Fruit fly (Drosophila melanogaster): ENCODE data around the gene RasGAP1.

Gene RasGAP1

DNA sequence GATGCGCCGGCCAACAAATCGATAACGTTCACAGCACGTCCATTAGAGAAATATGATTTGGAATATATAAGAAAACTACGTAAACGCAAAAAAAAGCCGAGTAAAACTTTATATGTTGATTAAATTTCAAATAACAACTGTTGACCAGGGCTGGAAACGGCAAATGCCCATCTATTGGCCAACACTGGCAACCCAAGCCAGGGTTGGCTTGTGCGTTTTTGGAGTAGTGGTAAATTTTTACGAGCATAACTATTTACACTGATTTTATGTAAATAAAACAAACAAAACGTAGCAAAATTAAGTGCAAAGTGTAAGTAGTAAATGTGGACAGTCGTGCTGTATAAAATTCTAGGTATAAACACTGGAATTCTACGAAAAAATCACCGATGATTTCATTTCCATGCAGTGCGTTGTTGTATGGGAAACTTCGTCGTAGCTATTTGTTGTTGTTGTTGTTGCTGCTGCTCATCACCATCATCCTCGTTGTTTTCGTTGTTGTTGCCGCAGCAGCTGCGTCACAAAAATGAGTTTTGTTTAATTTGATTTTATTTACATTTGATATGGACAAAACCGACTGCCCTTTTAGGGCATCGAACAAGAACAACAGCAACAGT, 44.1 kb upstream of the RasGAP1 start, which contains the start of gene nudE (continued):
- TF ChIP-seq run (tag; optimal IDR thresholded peaks at IDR 0.05), result no peak
- TF ChIP-seq Antp (GFP tag; optimal IDR thresholded peaks at IDR 0.05), result peak; percentile 60
- TF ChIP-seq her (GFP tag; optimal IDR thresholded peaks at IDR 0.05), result peak; percentile 12
- no peak for TF ChIP-seq CG10321 (GFP tag; IDR thresholded peaks at IDR 0.05)
- no peak for TF ChIP-seq CG14965 (GFP tag; optimal IDR thresholded peaks at IDR 0.05; ENCODE audit: borderline replicate concordance)
- TF ChIP-seq CG8478 (optimal IDR thresholded peaks at IDR 0.05), result no peak
- peak; percentile 55 for TF ChIP-seq lab (GFP tag; optimal IDR thresholded peaks at IDR 0.05)
- TF ChIP-seq nom (GFP tag; optimal IDR thresholded peaks at IDR 0.05), result no peak
- 0 out of 2 replicates have a peak, but pooled peaks have one; percentile 11 for TF ChIP-seq Rx (GFP tag; IDR thresholded peaks at IDR 0.05)
- TF ChIP-seq CG16815 (GFP tag; optimal IDR thresholded peaks at IDR 0.05), result no peak
- no peak for TF ChIP-seq exex (tag; optimal IDR thresholded peaks at IDR 0.05)
- peak; percentile 8 for TF ChIP-seq Dek (tag; optimal IDR thresholded peaks at IDR 0.05)
- no peak for TF ChIP-seq Hmx (GFP tag; optimal IDR thresholded peaks at IDR 0.05)
- no peak for TF ChIP-seq CG8765 (GFP tag; IDR thresholded peaks at IDR 0.05)
- peak; percentile 11 for TF ChIP-seq cg (GFP tag; optimal IDR thresholded peaks at IDR 0.05)
- TF ChIP-seq sug (tag; optimal IDR thresholded peaks at IDR 0.05), result peak; percentile 12
- peak; percentile 16 for TF ChIP-seq gem (tag; optimal IDR thresholded peaks at IDR 0.05)
- peak in 1 of 2 experiments; percentile 18 for TF ChIP-seq Pdp1 (GFP tag; optimal IDR thresholded peaks at IDR 0.05)
- TF ChIP-seq ftz-f1 (GFP tag; optimal IDR thresholded peaks at IDR 0.05), result no peak
- peak; percentile 26 for TF ChIP-seq jumu (GFP tag; optimal IDR thresholded peaks at IDR 0.05)
- TF ChIP-seq Myb (GFP tag; optimal IDR thresholded peaks at IDR 0.05), result peak; percentile 98
- TF ChIP-seq Scr (GFP tag; IDR thresholded peaks at IDR 0.05; ENCODE audit: partially characterized antibody), result peak; percentile 29; the same call in 1 of the 2 replicates
- no peak for TF ChIP-seq sr (GFP tag; IDR thresholded peaks at IDR 0.05)
- peak; percentile 91 for TF ChIP-seq Med (GFP tag)
- TF ChIP-seq CG31365 (tag; optimal IDR thresholded peaks at IDR 0.05), result no peak
- no peak for TF ChIP-seq Hr3 (GFP tag; optimal IDR thresholded peaks at IDR 0.05)
- TF ChIP-seq CG4282 (GFP tag; optimal IDR thresholded peaks at IDR 0.05), result peak; percentile 50
- peak; percentile 48 for TF ChIP-seq kah (GFP tag; optimal IDR thresholded peaks at IDR 0.05)
- no peak for TF ChIP-seq cwo (GFP tag; optimal IDR thresholded peaks at IDR 0.05)
- TF ChIP-seq ham (GFP tag; IDR thresholded peaks at IDR 0.05), result no peak
- no peak for TF ChIP-seq ATbp (GFP tag; optimal IDR thresholded peaks at IDR 0.05)
- no peak for TF ChIP-seq CG4707 (GFP tag; optimal IDR thresholded peaks at IDR 0.05)
- TF ChIP-seq prd (optimal IDR thresholded peaks at IDR 0.05), result no peak
- TF ChIP-seq prd (GFP tag; IDR thresholded peaks at IDR 0.05), result no peak
- TF ChIP-seq CG18599 (GFP tag; optimal IDR thresholded peaks at IDR 0.05), result peak; percentile 30
- peak; percentile 5 for TF ChIP-seq en (GFP tag; optimal IDR thresholded peaks at IDR 0.05)
- TF ChIP-seq pan (optimal IDR thresholded peaks at IDR 0.05), result no peak
- TF ChIP-seq pan (GFP tag; optimal IDR thresholded peaks at IDR 0.05 in 1 of 2, IDR thresholded peaks at IDR 0.05 in 1 of 2), result peak in 1 of 2 experiments; percentile 26
- TF ChIP-seq CG12659 (GFP tag; optimal IDR thresholded peaks at IDR 0.05), result peak; percentile 49
- TF ChIP-seq crp (GFP tag; optimal IDR thresholded peaks at IDR 0.05), result peak in 1 of 2 experiments; percentile 63
- peak; percentile 5 for TF ChIP-seq CG7556 (GFP tag; optimal IDR thresholded peaks at IDR 0.05)
- no peak for TF ChIP-seq CG12104 (GFP tag; optimal IDR thresholded peaks at IDR 0.05)
- peak; percentile 59 for TF ChIP-seq HLH54F (GFP tag; optimal IDR thresholded peaks at IDR 0.05)
- TF ChIP-seq CG3838 (GFP tag; optimal IDR thresholded peaks at IDR 0.05), result no peak
- peak; percentile 8 for TF ChIP-seq CG8290 (GFP tag; optimal IDR thresholded peaks at IDR 0.05)
- TF ChIP-seq CG8290 (tag; optimal IDR thresholded peaks at IDR 0.05), result peak in 1 of 2 experiments; percentile 39
- TF ChIP-seq dpn (GFP tag; optimal IDR thresholded peaks at IDR 0.05), result peak; percentile 20 to 63
- TF ChIP-seq Rfx (GFP tag; IDR thresholded peaks at IDR 0.05), result peak; percentile 70
- peak; percentile 77 for TF ChIP-seq nerfin-1 (tag; optimal IDR thresholded peaks at IDR 0.05)
- peak; percentile 75 for TF ChIP-seq CG13624 (GFP tag; optimal IDR thresholded peaks at IDR 0.05)

All from whole organism, embryonic.